Worm (Caenorhabditis elegans) whole organism, young adult: ENCODE results near the gene K08H2.4.

ENCODE experiments used
- C06A6.2 ChIP-seq: fragments of 200-800 bp; sonication (Bioruptor generic); conservative IDR thresholded peaks from 2 replicates; pipeline ENCODE4 v1.3.6; 2022; ENCODE audit warnings: missing genetic modification characterization, missing compliant biosample characterization
- F33H1.4 ChIP-seq: fragments of 200-800 bp; sonication (Bioruptor generic); IDR thresholded peaks from 2 replicates; pipeline ENCODE4 v1.3.6; 2022; ENCODE audit warnings: missing genetic modification reagents, missing genetic modification characterization, missing compliant biosample characterization
- F37B4.10 ChIP-seq: fragments of 200-800 bp; sonication (Bioruptor generic); IDR thresholded peaks from 2 replicates; pipeline ENCODE4 v1.3.6; 2022; ENCODE audit warnings: missing genetic modification characterization, missing compliant biosample characterization
- F52B5.7 ChIP-seq: sonication (generic microtip); optimal IDR thresholded peaks from 2 replicates; lab custom pipeline; 2016; ENCODE audit warnings: mild to moderate bottlenecking, missing genetic modification characterization, missing compliant biosample characterization
- F55B11.4 ChIP-seq: sonication (generic microtip); optimal IDR thresholded peaks from 2 replicates; lab custom pipeline; 2016; ENCODE audit warnings: missing compliant biosample characterization, missing genetic modification characterization, borderline replicate concordance; ENCODE audit not compliant: insufficient read depth
- F57A8.1 ChIP-seq: fragments of 200-800 bp; sonication (Bioruptor generic); optimal IDR thresholded peaks from 2 replicates; lab custom pipeline; 2018; ENCODE audit warnings: mild to moderate bottlenecking, missing genetic modification characterization, moderate library complexity, missing compliant biosample characterization
- K11D2.4 ChIP-seq: fragments of 200-800 bp; sonication (Bioruptor generic); IDR thresholded peaks from 2 replicates; pipeline ENCODE4 v1.3.6; 2022; ENCODE audit warnings: missing genetic modification reagents, missing genetic modification characterization, missing compliant biosample characterization
- T07F8.4 ChIP-seq: sonication (generic microtip); optimal IDR thresholded peaks from 2 replicates; lab custom pipeline; 2016; ENCODE audit warnings: mild to moderate bottlenecking, missing genetic modification characterization, moderate library complexity, missing compliant biosample characterization
- Y56A3A.18 ChIP-seq: fragments of 200-800 bp; sonication (Bioruptor generic); IDR thresholded peaks from 2 replicates; pipeline ENCODE4 v1.3.6; 2022; ENCODE audit warnings: missing genetic modification reagents, missing genetic modification characterization, missing compliant biosample characterization
- Y79H2A.3 ChIP-seq: fragments of 200-800 bp; sonication (Bioruptor generic); conservative IDR thresholded peaks from 2 replicates; pipeline ENCODE4 v1.3.6; 2022; ENCODE audit warnings: missing genetic modification reagents, missing genetic modification characterization, missing compliant biosample characterization
- Y95B8A.8 ChIP-seq: fragments of 200-800 bp; sonication (Bioruptor generic); IDR thresholded peaks from 2 replicates; pipeline ENCODE4 v1.3.6; 2022; ENCODE audit warnings: missing genetic modification reagents, missing genetic modification characterization, missing compliant biosample characterization
- ama-1 ChIP-seq, 3 experiments: fragments of 150-350 bp in 1 of 3; sonication (generic microtip) in 2 of 3; optimal IDR thresholded peaks; 2 replicates each; lab custom pipeline; 2014 to 2018; ENCODE audit warnings: missing biosample characterization in 2 of 3, missing genetic modification characterization in 2 of 3, missing genetic modification reagents in 2 of 3
- atf-7 ChIP-seq: sonication (generic microtip); optimal IDR thresholded peaks from 2 replicates; lab custom pipeline; 2017; ENCODE audit warnings: mild to moderate bottlenecking, missing genetic modification characterization, missing compliant biosample characterization
- attf-3 ChIP-seq: fragments of 200-800 bp; sonication (Bioruptor generic); conservative IDR thresholded peaks from 2 replicates; pipeline ENCODE4 v1.3.6; 2022; ENCODE audit warnings: missing genetic modification reagents, missing genetic modification characterization, missing compliant biosample characterization
- bed-2 ChIP-seq: fragments of 200-800 bp; sonication (Bioruptor generic); IDR thresholded peaks from 2 replicates; pipeline ENCODE4 v1.3.6; 2022; ENCODE audit warnings: missing genetic modification reagents, missing genetic modification characterization, missing compliant biosample characterization
- ccch-3 ChIP-seq: fragments of 200-800 bp; sonication (Bioruptor generic); optimal IDR thresholded peaks from 2 replicates; lab custom pipeline; 2018; ENCODE audit warnings: mild to moderate bottlenecking, missing genetic modification characterization, missing compliant biosample characterization
- cebp-1 ChIP-seq, 2 experiments: fragments of 200-800 bp in 1 of 2; sonication (Bioruptor generic) in 1 of 2; sonication (generic microtip) in 1 of 2; IDR thresholded peaks in 1 of 2; optimal IDR thresholded peaks in 1 of 2; 2 replicates each; pipeline versions ENCODE4 v1.3.6 to Lab custom; 2017 to 2022; ENCODE audit warnings: missing compliant biosample characterization in 2 of 2, missing genetic modification characterization in 2 of 2, mild to moderate bottlenecking in 1 of 2, missing genetic modification reagents in 1 of 2, moderate library complexity in 1 of 2
- ceh-27 ChIP-seq: fragments of 200-800 bp; sonication (Bioruptor generic); optimal IDR thresholded peaks from 2 replicates; lab custom pipeline; 2018; ENCODE audit warnings: mild to moderate bottlenecking, missing genetic modification characterization, moderate library complexity, missing compliant biosample characterization
- dox-1 ChIP-seq: fragments of 200-800 bp; sonication (Bioruptor generic); IDR thresholded peaks from 2 replicates; pipeline ENCODE4 v1.3.6; 2022; ENCODE audit warnings: missing genetic modification reagents, missing genetic modification characterization, missing compliant biosample characterization
- ets-4 ChIP-seq: fragments of 200-800 bp; sonication (Bioruptor generic); optimal IDR thresholded peaks from 2 replicates; lab custom pipeline; 2018; ENCODE audit warnings: mild to moderate bottlenecking, missing genetic modification characterization, missing compliant biosample characterization
- fkh-3 ChIP-seq: sonication (generic microtip); optimal IDR thresholded peaks from 2 replicates; lab custom pipeline; 2016; ENCODE audit warnings: mild to moderate bottlenecking, missing genetic modification characterization, missing compliant biosample characterization
- hlh-12 ChIP-seq: sonication (generic microtip); optimal IDR thresholded peaks from 2 replicates; lab custom pipeline; 2016; ENCODE audit warnings: missing genetic modification characterization, missing compliant biosample characterization
- let-526 ChIP-seq: fragments of 200-800 bp; sonication (Bioruptor generic); IDR thresholded peaks from 2 replicates; pipeline ENCODE4 v1.3.6; 2022; ENCODE audit warnings: missing genetic modification reagents, missing genetic modification characterization, missing compliant biosample characterization
- let-607 ChIP-seq, 2 experiments: fragments of 200-800 bp in 1 of 2; sonication (Bioruptor generic) in 1 of 2; sonication (generic microtip) in 1 of 2; optimal IDR thresholded peaks; 2 replicates each; lab custom pipeline; 2016 to 2018; ENCODE audit warnings: mild to moderate bottlenecking in 2 of 2, missing compliant biosample characterization in 2 of 2, missing genetic modification characterization in 2 of 2, moderate library complexity in 2 of 2, missing genotype in 1 of 2
- lir-1 ChIP-seq: fragments of 200-800 bp; sonication (Bioruptor generic); conservative IDR thresholded peaks from 2 replicates; pipeline ENCODE4 v1.3.6; 2022; ENCODE audit warnings: missing genetic modification reagents, missing genetic modification characterization, missing compliant biosample characterization
- mes-4 ChIP-seq: sonication (generic microtip); optimal IDR thresholded peaks from 2 replicates; lab custom pipeline; 2016; ENCODE audit warnings: missing genotype, missing genetic modification characterization, missing compliant biosample characterization
- nhr-120 ChIP-seq: fragments of 200-800 bp; sonication (Bioruptor generic); IDR thresholded peaks from 2 replicates; pipeline ENCODE4 v1.3.6; 2022; ENCODE audit warnings: missing genetic modification characterization, missing compliant biosample characterization
- nhr-27 ChIP-seq: fragments of 200-800 bp; sonication (Bioruptor generic); optimal IDR thresholded peaks from 2 replicates; lab custom pipeline; 2018; ENCODE audit warnings: mild to moderate bottlenecking, missing genetic modification characterization, moderate library complexity, missing compliant biosample characterization
- nhr-80 ChIP-seq: sonication (generic microtip); optimal IDR thresholded peaks from 2 replicates; lab custom pipeline; 2016; ENCODE audit warnings: missing genetic modification characterization, missing compliant biosample characterization
- nhr-90 ChIP-seq: sonication (generic microtip); optimal IDR thresholded peaks from 2 replicates; lab custom pipeline; 2016; ENCODE audit warnings: missing genotype, mild to moderate bottlenecking, missing genetic modification characterization, missing compliant biosample characterization
- rec-8 ChIP-seq, 2 experiments: sonication (generic microtip); optimal IDR thresholded peaks; 2 replicates each; lab custom pipeline; 2016; ENCODE audit warnings: mild to moderate bottlenecking in 2 of 2, missing genetic modification characterization in 2 of 2, missing genetic modification reagents in 2 of 2, missing genotype in 2 of 2, missing biosample characterization in 1 of 2, missing compliant biosample characterization in 1 of 2, moderate library complexity in 1 of 2
- sdz-38 ChIP-seq: sonication (generic microtip); optimal IDR thresholded peaks from 2 replicates; lab custom pipeline; 2016; ENCODE audit warnings: missing genotype, missing genetic modification characterization, missing compliant biosample characterization
- somi-1 ChIP-seq: fragments of 200-800 bp; sonication (Bioruptor generic); optimal IDR thresholded peaks from 2 replicates; lab custom pipeline; 2018; ENCODE audit warnings: mild to moderate bottlenecking, missing genetic modification characterization, missing compliant biosample characterization
- sptf-2 ChIP-seq: fragments of 200-800 bp; sonication (Bioruptor generic); optimal IDR thresholded peaks from 2 replicates; lab custom pipeline; 2018; ENCODE audit warnings: mild to moderate bottlenecking, missing genetic modification characterization, missing compliant biosample characterization
- tbp1 ChIP-seq: fragments of 200-800 bp; sonication (Bioruptor generic); optimal IDR thresholded peaks from 2 replicates; lab custom pipeline; 2018; ENCODE audit warnings: mild to moderate bottlenecking, missing genetic modification characterization, missing compliant biosample characterization
- tbx-9 ChIP-seq: sonication (generic microtip); optimal IDR thresholded peaks from 2 replicates; lab custom pipeline; 2016; ENCODE audit warnings: borderline replicate concordance, missing genetic modification characterization, inconsistent platforms, missing compliant biosample characterization
- unc-62 ChIP-seq: fragments of 150-350 bp; optimal IDR thresholded peaks from 2 replicates; lab custom pipeline; 2014; ENCODE audit warnings: missing biosample characterization, missing genetic modification reagents, missing genetic modification characterization
- ztf-22 ChIP-seq: fragments of 200-800 bp; sonication (Bioruptor generic); optimal IDR thresholded peaks from 2 replicates; lab custom pipeline; 2018; ENCODE audit warnings: mild to moderate bottlenecking, missing genetic modification characterization, moderate library complexity, missing compliant biosample characterization
- ztf-3 ChIP-seq: fragments of 200-800 bp; sonication (Bioruptor generic); optimal IDR thresholded peaks from 2 replicates; lab custom pipeline; 2018; ENCODE audit warnings: mild to moderate bottlenecking, missing genetic modification characterization, missing compliant biosample characterization

K08H2.4 gene

ce11 chrX:13216802-13217201, 21.5 kb upstream of the K08H2.4 start, which contains the start of gene R12H7.4:
TSS of gene R12H7.4 (plus strand) at chrX:13217102.
- TF ChIP-seq attf-3 (GFP tag; lab: Robert Waterston, UW), result no peak
- no peak for TF ChIP-seq let-526 (GFP tag; lab: Robert Waterston, UW)
- no peak for TF ChIP-seq ccch-3 (GFP tag; lab: Kevin White, UChicago)
- TF ChIP-seq bed-2 (GFP tag; lab: Robert Waterston, UW), result no peak
- TF ChIP-seq Y79H2A.3 (GFP tag; lab: Robert Waterston, UW), result no peak
- TF ChIP-seq fkh-3 (tag; lab: Kevin White, UChicago), result no peak

DNA sequence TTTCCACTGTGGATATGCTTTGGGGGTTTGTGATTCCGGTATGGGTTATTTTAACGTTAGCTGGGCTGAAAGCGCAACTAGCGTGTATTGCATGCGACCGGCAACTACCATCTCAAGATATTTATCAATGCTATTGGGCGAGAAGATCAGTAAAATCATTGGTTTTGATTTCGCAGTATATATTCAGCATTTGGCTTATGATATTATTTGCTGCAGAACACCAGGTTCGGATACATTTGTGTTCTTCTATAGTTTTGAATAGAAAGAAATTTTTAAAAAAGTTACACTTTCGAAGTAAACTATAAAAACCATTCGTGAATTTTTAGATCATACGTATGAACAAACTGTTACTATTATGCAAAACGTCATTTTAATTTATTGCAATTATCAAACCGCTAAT, 20.4 kb upstream of the K08H2.4 start:
- TF ChIP-seq ama-1 (optimal IDR thresholded peaks at IDR 0.05; lab: Kevin White, UChicago) (no peak), ama-1 (GFP tag; optimal IDR thresholded peaks at IDR 0.05; lab: Kevin White, UChicago) (no peak), K11D2.4 (GFP tag; lab: Robert Waterston, UW) (no peak), hlh-12 (tag; lab: Kevin White, UChicago) (no peak), ccch-3 (GFP tag; lab: Kevin White, UChicago) (no peak), F55B11.4 (tag; lab: Kevin White, UChicago) (no peak), tbx-9 (tag; lab: Kevin White, UChicago) (no peak), atf-7 (no peak), F33H1.4 (no peak), T07F8.4 (tag; lab: Kevin White, UChicago) (no peak), rec-8 (tag; optimal IDR thresholded peaks at IDR 0.05; lab: Kevin White, UChicago) (no peak), attf-3 (GFP tag; lab: Robert Waterston, UW) (no peak), ets-4 (no peak), ztf-22 (GFP tag; lab: Kevin White, UChicago) (no peak), sptf-2 (no peak), Y95B8A.8 (GFP tag; lab: Robert Waterston, UW) (no peak), mes-4 (tag; lab: Kevin White, UChicago) (no peak), nhr-27 (tag; lab: Kevin White, UChicago) (no peak), Y56A3A.18 (GFP tag; lab: Robert Waterston, UW) (no peak), let-607 (tag; optimal IDR thresholded peaks at IDR 0.05; lab: Kevin White, UChicago) (no peak), F57A8.1 (GFP tag; lab: Kevin White, UChicago) (no peak)

DNA sequence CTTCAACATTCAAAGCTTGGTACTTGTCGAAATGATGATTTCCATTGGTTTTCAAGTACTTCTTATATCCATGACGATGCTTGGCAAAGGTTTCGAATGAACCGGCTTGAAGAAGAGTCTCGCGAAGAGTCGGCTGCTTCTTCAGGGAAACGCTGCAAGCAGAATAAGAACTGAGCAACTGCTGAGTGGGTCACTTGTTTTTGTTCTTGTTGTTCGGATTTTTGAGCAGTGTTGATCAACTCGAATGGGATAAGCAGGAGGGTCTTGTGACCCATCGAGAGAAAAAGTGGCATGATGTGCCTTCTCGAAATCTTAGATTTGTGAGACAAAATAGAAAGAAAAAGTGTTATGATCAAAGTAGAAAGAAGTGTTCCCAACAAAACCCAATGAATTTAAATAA, 17.7 kb upstream of the K08H2.4 start:
- TF ChIP-seq C06A6.2 (GFP tag; lab: Robert Waterston, UW) (no peak), ceh-27 (GFP tag; lab: Kevin White, UChicago) (peak; percentile 33), lir-1 (no peak), nhr-120 (GFP tag; lab: Robert Waterston, UW) (no peak), nhr-90 (tag; lab: Kevin White, UChicago) (no peak), F52B5.7 (tag; lab: Kevin White, UChicago) (no peak), somi-1 (GFP tag; lab: Kevin White, UChicago) (no peak)

- TF ChIP-seq let-607 (tag; optimal IDR thresholded peaks at IDR 0.05; lab: Kevin White, UChicago) (peak in 1 of 2 experiments; percentile 33), dox-1 (GFP tag; lab: Robert Waterston, UW) (peak; percentile 51), unc-62 (GFP tag; lab: Kevin White, UChicago) (peak; percentile 84), sdz-38 (no peak), ztf-3 (GFP tag; lab: Kevin White, UChicago) (no peak), cebp-1 (GFP tag; IDR thresholded peaks at IDR 0.05; lab: Robert Waterston, UW) (no peak; the same call in 1 of the 2 replicates), cebp-1 (tag; optimal IDR thresholded peaks at IDR 0.05; lab: Kevin White, UChicago) (peak; percentile 36), nhr-80 (tag; lab: Kevin White, UChicago) (peak; percentile 85), tbp1 (GFP tag; lab: Kevin White, UChicago) (peak; percentile 3), ztf-22 (GFP tag; lab: Kevin White, UChicago) (peak; percentile 13), F37B4.10 (GFP tag; lab: Robert Waterston, UW) (no peak)
Measured at ce11 chrX:13221357-13221756, 16.9 kb upstream of the K08H2.4 start, which contains the start of gene asp-4. TSS of gene asp-4 (minus strand) at chrX:13221462.
